Worm (Caenorhabditis elegans): ENCODE data around the gene C41H7.2.

DNA sequence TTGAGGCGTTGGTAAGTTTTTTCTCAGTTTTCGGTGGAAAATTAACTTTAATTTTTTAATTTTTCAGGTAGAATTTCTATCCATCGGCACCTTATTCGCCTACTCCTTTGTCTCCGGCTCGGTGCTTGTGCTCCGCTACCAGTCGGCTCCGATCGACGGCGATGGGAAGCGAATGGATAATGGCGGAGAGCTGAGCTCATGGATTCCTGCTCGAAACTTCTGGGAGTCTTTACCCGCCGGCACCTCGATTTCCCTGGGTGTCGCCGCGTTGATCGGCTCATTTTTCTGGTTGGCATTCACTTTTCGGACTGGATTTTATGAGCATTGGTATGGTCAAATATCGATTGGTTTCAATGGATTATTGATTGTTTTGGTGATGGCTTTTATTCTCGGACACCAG lies 20.3 kb downstream of the C41H7.2 start:
- TF ChIP-seq W03F9.2 (tag; optimal IDR thresholded peaks at IDR 0.05) (no peak), him-1 (tag; optimal IDR thresholded peaks at IDR 0.05) (no peak)

Measured in whole organism, L4/young adult.